Worm (Caenorhabditis elegans) whole organism, young adult: ENCODE measurements around the gene Y43E12A.3.

Experiments used
- F33H1.4 ChIP-seq: fragments of 200-800 bp; sonication (Bioruptor generic); IDR thresholded peaks from 2 replicates; pipeline ENCODE4 v1.3.6; 2022; ENCODE audit warnings: missing genetic modification reagents, missing genetic modification characterization, missing compliant biosample characterization
- Y95B8A.8 ChIP-seq: fragments of 200-800 bp; sonication (Bioruptor generic); IDR thresholded peaks from 2 replicates; pipeline ENCODE4 v1.3.6; 2022; ENCODE audit warnings: missing genetic modification reagents, missing genetic modification characterization, missing compliant biosample characterization
- egrh-3 ChIP-seq: fragments of 200-800 bp; sonication (Bioruptor generic); IDR thresholded peaks from 2 replicates; pipeline ENCODE4 v1.3.6; 2022; ENCODE audit warnings: missing genetic modification reagents, missing genetic modification characterization, missing compliant biosample characterization
- ets-4 ChIP-seq: fragments of 200-800 bp; sonication (Bioruptor generic); optimal IDR thresholded peaks from 2 replicates; lab custom pipeline; 2018; ENCODE audit warnings: mild to moderate bottlenecking, missing genetic modification characterization, missing compliant biosample characterization
- snpc-4 ChIP-seq, 5 experiments: fragments of 150-350 bp in 1 of 5; sonication (generic microtip) in 4 of 5; optimal IDR thresholded peaks; 2 replicates each; lab custom pipeline; 2014 to 2018; ENCODE audit warnings: missing genetic modification characterization in 5 of 5, missing biosample characterization in 3 of 5, antibody characterized with exemption in 2 of 5, mild to moderate bottlenecking in 2 of 5, missing compliant biosample characterization in 2 of 5, missing genotype in 2 of 5, moderate library complexity in 2 of 5, missing genetic modification reagents in 1 of 5
- unc-62 ChIP-seq: fragments of 150-350 bp; optimal IDR thresholded peaks from 2 replicates; lab custom pipeline; 2014; ENCODE audit warnings: missing biosample characterization, missing genetic modification reagents, missing genetic modification characterization

ce11 chrIV:11038618-11038664 is 50.7 kb downstream of the Y43E12A.3 start, which contains the start of gene kdin-1:
- TF ChIP-seq egrh-3 (GFP tag; lab: Robert Waterston, UW) (no peak), unc-62 (GFP tag; lab: Kevin White, UChicago) (no peak), snpc-4 (GFP tag; optimal IDR thresholded peaks at IDR 0.05; lab: Kevin White, UChicago) (no peak), snpc-4 (tag; optimal IDR thresholded peaks at IDR 0.05; lab: Kevin White, UChicago) (no peak), F33H1.4 (GFP tag; lab: Robert Waterston, UW) (no peak), ets-4 (GFP tag; lab: Kevin White, UChicago) (no peak), Y95B8A.8 (GFP tag; lab: Robert Waterston, UW) (no peak)
